Worm (Caenorhabditis elegans): Measurements from ENCODE around the gene W02B3.3.

- no peak for TF ChIP-seq dpl-1 (GFP tag; optimal IDR thresholded peaks at IDR 0.05)
- no peak for TF ChIP-seq lin-13 (GFP tag; optimal IDR thresholded peaks at IDR 0.05)
- TF ChIP-seq lin-15B (tag; optimal IDR thresholded peaks at IDR 0.05), result no peak
- no peak for TF ChIP-seq nhr-77 (tag; optimal IDR thresholded peaks at IDR 0.05)
- no peak for TF ChIP-seq nhr-25 (tag; optimal IDR thresholded peaks at IDR 0.05; ENCODE audit: borderline replicate concordance, insufficient read depth)
- TF ChIP-seq spr-3 (GFP tag; optimal IDR thresholded peaks at IDR 0.05), result no peak
- no peak for TF ChIP-seq hif-1 (tag; optimal IDR thresholded peaks at IDR 0.05)
- no peak for TF ChIP-seq zag-1 (tag; optimal IDR thresholded peaks at IDR 0.05)
- TF ChIP-seq daf-16 (GFP tag; optimal IDR thresholded peaks at IDR 0.05), result no peak
- TF ChIP-seq daf-16 (tag; optimal IDR thresholded peaks at IDR 0.05), result no peak
- TF ChIP-seq mdl-1 (tag; optimal IDR thresholded peaks at IDR 0.05), result no peak
- no peak for TF ChIP-seq unc-62 (GFP tag; optimal IDR thresholded peaks at IDR 0.05 in 1 of 2)
- TF ChIP-seq unc-62 (tag; optimal IDR thresholded peaks at IDR 0.05), result no peak
- TF ChIP-seq sdz-12 (GFP tag; optimal IDR thresholded peaks at IDR 0.05), result no peak
Measured at ce11 chrIII:631421-631820, 36.8 kb downstream of the W02B3.3 start, which contains the start of gene T19C3.6.
